Fruit fly (Drosophila melanogaster): ENCODE results near the gene PGAP2.

Gene PGAP2

dm6 chr2L:849787-850512, 30.6 kb upstream of the PGAP2 start:
- TF ChIP-seq CG17801 (GFP tag; optimal IDR thresholded peaks at IDR 0.05; ENCODE audit: partially characterized antibody), result no peak

dm6 chr2L:849138-849744, 29.9 kb upstream of the PGAP2 start:
- TF ChIP-seq CG17801 (GFP tag; optimal IDR thresholded peaks at IDR 0.05; ENCODE audit: partially characterized antibody), result no peak

dm6 chr2L:847988-848622, 28.8 kb upstream of the PGAP2 start:
- TF ChIP-seq CG17801 (GFP tag; optimal IDR thresholded peaks at IDR 0.05; ENCODE audit: partially characterized antibody), result no peak

- no peak for TF ChIP-seq CG17801 (GFP tag; optimal IDR thresholded peaks at IDR 0.05; ENCODE audit: partially characterized antibody)
Measured at dm6 chr2L:847189-847987, 28.1 kb upstream of the PGAP2 start.

dm6 chr2L:846167-846868, 27.0 kb upstream of the PGAP2 start:
- TF ChIP-seq CG17801 (GFP tag; optimal IDR thresholded peaks at IDR 0.05; ENCODE audit: partially characterized antibody), result peak; percentile 16

dm6 chr2L:845341-846004, 26.2 kb upstream of the PGAP2 start:
- no peak for TF ChIP-seq CG17801 (GFP tag; optimal IDR thresholded peaks at IDR 0.05; ENCODE audit: partially characterized antibody)

- peak; percentile 9 for TF ChIP-seq CG17801 (GFP tag; optimal IDR thresholded peaks at IDR 0.05; ENCODE audit: partially characterized antibody)
Measured at dm6 chr2L:843850-844791, 24.8 kb upstream of the PGAP2 start.

- no peak for TF ChIP-seq CG17801 (GFP tag; optimal IDR thresholded peaks at IDR 0.05; ENCODE audit: partially characterized antibody)
Measured at dm6 chr2L:843301-843700, 24.0 kb upstream of the PGAP2 start.

dm6 chr2L:842873-843272, 23.6 kb upstream of the PGAP2 start:
- TF ChIP-seq CG17801 (GFP tag; optimal IDR thresholded peaks at IDR 0.05; ENCODE audit: partially characterized antibody), result no peak

dm6 chr2L:841708-842107, 22.4 kb upstream of the PGAP2 start:
- peak; percentile 94 for TF ChIP-seq CG17801 (GFP tag; optimal IDR thresholded peaks at IDR 0.05; ENCODE audit: partially characterized antibody)

- no peak for TF ChIP-seq CG17801 (GFP tag; optimal IDR thresholded peaks at IDR 0.05; ENCODE audit: partially characterized antibody)
Measured at dm6 chr2L:840716-841115, 21.4 kb upstream of the PGAP2 start.

- no peak for TF ChIP-seq CG17801 (GFP tag; optimal IDR thresholded peaks at IDR 0.05; ENCODE audit: partially characterized antibody)
Measured at dm6 chr2L:840022-840421, 20.7 kb upstream of the PGAP2 start.

- TF ChIP-seq CG17801 (GFP tag; optimal IDR thresholded peaks at IDR 0.05; ENCODE audit: partially characterized antibody), result no peak
Measured at dm6 chr2L:838786-839185, 19.5 kb upstream of the PGAP2 start.

Measured in ovary, adult (tissue).